Worm (Caenorhabditis elegans) whole organism, L4 larva: ENCODE data around the gene Y47D3A.34.
A peak's percentile ranks its signal among the peaks of the same experiment; 100 is the strongest.
"Not testable (repeated sequence)": the region's sequence is repeated elsewhere in the genome, so short reads cannot be mapped to it uniquely, and the experiment has no call there.

Experiments used
- T20F7.1 ChIP-seq: fragments of 200-800 bp; sonication (Bioruptor generic); optimal IDR thresholded peaks from 2 replicates; lab custom pipeline; 2018; ENCODE audit warnings: mild to moderate bottlenecking, missing genetic modification characterization, missing compliant biosample characterization
- Y5F2A.4 ChIP-seq: fragments of 200-800 bp; sonication (Bioruptor generic); optimal IDR thresholded peaks from 2 replicates; lab custom pipeline; 2018; ENCODE audit warnings: mild to moderate bottlenecking, missing genetic modification characterization, missing compliant biosample characterization
- aha-1 ChIP-seq: fragments of 150-350 bp; peaks from one replicate; lab custom pipeline; 2014; ENCODE audit warnings: missing biosample characterization, missing genetic modification characterization
- attf-4 ChIP-seq: sonication (generic microtip); optimal IDR thresholded peaks from 3 replicates; lab custom pipeline; 2017; ENCODE audit warnings: missing biosample characterization, missing genetic modification characterization
- ceh-28 ChIP-seq: fragments of 150-350 bp; optimal IDR thresholded peaks from 2 replicates; lab custom pipeline; 2014; ENCODE audit warnings: missing biosample characterization, missing genetic modification reagents, missing genetic modification characterization
- ceh-32 ChIP-seq: sonication (generic microtip); optimal IDR thresholded peaks from 2 replicates; lab custom pipeline; 2016; ENCODE audit warnings: mild to moderate bottlenecking, missing genetic modification characterization, missing compliant biosample characterization; ENCODE audit not compliant: poor library complexity
- ceh-62 ChIP-seq: sonication (generic microtip); optimal IDR thresholded peaks from 2 replicates; lab custom pipeline; 2017; ENCODE audit warnings: missing biosample characterization, missing genetic modification characterization
- ces-1 ChIP-seq: fragments of 150-350 bp; sonication (generic microtip); optimal IDR thresholded peaks from 4 replicates; lab custom pipeline; 2014; ENCODE audit warnings: missing biosample characterization, missing genetic modification reagents, missing genetic modification characterization
- egl-27 ChIP-seq: sonication (generic microtip); optimal IDR thresholded peaks from 3 replicates; lab custom pipeline; 2017; ENCODE audit warnings: missing biosample characterization, missing genetic modification reagents, missing genetic modification characterization
- hlh-30 ChIP-seq: sonication (generic microtip); optimal IDR thresholded peaks from 2 replicates; lab custom pipeline; 2017; ENCODE audit warnings: antibody characterized with exemption, mild to moderate bottlenecking, missing genetic modification characterization, missing compliant biosample characterization; ENCODE audit not compliant: insufficient read depth
- lim-7 ChIP-seq: fragments of 200-800 bp; sonication (Bioruptor generic); IDR thresholded peaks from 2 replicates; pipeline ENCODE4 v1.3.6; 2022; ENCODE audit warnings: missing genetic modification characterization, missing compliant biosample characterization
- lin-38 ChIP-seq: fragments of 200-800 bp; sonication (Bioruptor generic); IDR thresholded peaks from 2 replicates; pipeline ENCODE4 v1.3.6; 2022; ENCODE audit warnings: missing genetic modification reagents, missing genetic modification characterization, missing compliant biosample characterization
- lin-39 ChIP-seq: fragments of 150-350 bp; optimal IDR thresholded peaks from 2 replicates; lab custom pipeline; 2014; ENCODE audit warnings: missing biosample characterization, missing genetic modification reagents, missing genetic modification characterization
- madf-9 ChIP-seq: fragments of 200-800 bp; sonication (Bioruptor generic); conservative IDR thresholded peaks from 2 replicates; pipeline ENCODE4 v1.3.6; 2022; ENCODE audit warnings: missing genetic modification reagents, missing genetic modification characterization, missing compliant biosample characterization
- mep-1 ChIP-seq: fragments of 150-350 bp; sonication (generic microtip); optimal IDR thresholded peaks from 3 replicates; lab custom pipeline; 2014; ENCODE audit warnings: missing biosample characterization, missing genetic modification characterization
- mxl-3 ChIP-seq: fragments of 200-800 bp; sonication (Bioruptor generic); optimal IDR thresholded peaks from 2 replicates; lab custom pipeline; 2018; ENCODE audit warnings: mild to moderate bottlenecking, missing genetic modification characterization, missing compliant biosample characterization
- nhr-10 ChIP-seq: fragments of 150-350 bp; optimal IDR thresholded peaks from 2 replicates; lab custom pipeline; 2014; ENCODE audit warnings: missing biosample characterization, missing genetic modification characterization
- nhr-111 ChIP-seq: fragments of 200-800 bp; sonication (Bioruptor generic); optimal IDR thresholded peaks from 2 replicates; lab custom pipeline; 2018; ENCODE audit warnings: mild to moderate bottlenecking, missing genetic modification characterization, missing compliant biosample characterization
- nhr-25 ChIP-seq: sonication (generic microtip); optimal IDR thresholded peaks from 2 replicates; lab custom pipeline; 2017; ENCODE audit warnings: missing genetic modification characterization, mild to moderate bottlenecking, missing compliant biosample characterization, antibody characterized with exemption, moderate library complexity, borderline replicate concordance; ENCODE audit not compliant: insufficient read depth
- rbr-2 ChIP-seq: sonication (generic microtip); optimal IDR thresholded peaks from 2 replicates; lab custom pipeline; 2016; ENCODE audit warnings: missing genotype, missing genetic modification characterization, missing compliant biosample characterization
- saeg-2 ChIP-seq: fragments of 200-800 bp; sonication (Bioruptor generic); IDR thresholded peaks from 2 replicates; pipeline ENCODE4 v1.3.6; 2022; ENCODE audit warnings: missing genetic modification reagents, missing genetic modification characterization, missing compliant biosample characterization
- skn-1 ChIP-seq: fragments of 150-350 bp; optimal IDR thresholded peaks from 2 replicates; lab custom pipeline; 2014; ENCODE audit warnings: missing biosample characterization, missing genetic modification characterization
- spr-3 ChIP-seq: fragments of 200-800 bp; sonication (Bioruptor generic); optimal IDR thresholded peaks from 2 replicates; lab custom pipeline; 2018; ENCODE audit warnings: mild to moderate bottlenecking, missing genetic modification characterization, missing compliant biosample characterization
- tag-97 ChIP-seq: fragments of 200-800 bp; sonication (Bioruptor generic); IDR thresholded peaks from 2 replicates; pipeline ENCODE4 v1.3.6; 2022; ENCODE audit warnings: missing genetic modification characterization, missing compliant biosample characterization
- unc-62 ChIP-seq, 3 experiments: fragments of 150-350 bp in 1 of 3; sonication (generic microtip); optimal IDR thresholded peaks in 2 of 3; peaks in 1 of 3; 1 replicate in 1 of 3; 2 replicates in 2 of 3; lab custom pipeline; 2014 to 2017; ENCODE audit warnings: missing biosample characterization in 3 of 3, missing genetic modification characterization in 3 of 3, missing genetic modification reagents in 3 of 3, missing genotype in 1 of 3
- vab-7 ChIP-seq: fragments of 200-800 bp; sonication (Bioruptor generic); IDR thresholded peaks from 2 replicates; pipeline ENCODE4 v1.3.6; 2022; ENCODE audit warnings: missing genetic modification reagents, missing genetic modification characterization, missing compliant biosample characterization

Gene Y47D3A.34

DNA sequence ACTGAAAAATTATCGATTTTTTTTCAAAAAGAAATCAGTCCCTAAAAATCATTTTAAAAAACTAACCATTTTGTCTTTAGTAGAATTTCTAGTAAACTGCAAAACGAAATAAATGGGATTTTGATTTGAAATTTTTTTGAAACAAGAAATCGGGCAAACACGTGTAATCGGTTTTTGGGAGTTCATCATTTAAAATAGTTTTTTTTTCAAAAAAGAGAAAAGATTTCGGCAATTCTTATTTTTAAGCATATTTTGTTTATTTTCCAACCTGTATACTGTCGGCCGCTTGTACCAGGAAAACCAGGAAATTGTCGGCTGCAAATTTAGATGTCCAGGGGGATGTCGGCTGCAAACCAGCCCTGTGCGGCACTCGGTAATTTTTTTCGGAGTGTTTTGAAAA, 2.7 kb downstream of the Y47D3A.34 start, which contains the start of gene elo-8:
Gene elo-8, minus strand, starts transcription at position 101 of the 400 bp plus-strand sequence.
- TF ChIP-seq lin-39, result no peak
- no peak for TF ChIP-seq egl-27 (tag; lab: Kevin White, UChicago)
- no peak for TF ChIP-seq lin-38
- TF ChIP-seq rbr-2 (tag; lab: Kevin White, UChicago), result no peak
- no peak for TF ChIP-seq skn-1 (tag; lab: Kevin White, UChicago)
- TF ChIP-seq lim-7 (GFP tag; lab: Robert Waterston, UW), result no peak
- TF ChIP-seq unc-62 (GFP tag; optimal IDR thresholded peaks at IDR 0.05 in 1 of 2; lab: Kevin White, UChicago), result peak in 1 of 2 experiments; percentile 2
- no peak for TF ChIP-seq unc-62 (tag; optimal IDR thresholded peaks at IDR 0.05; lab: Kevin White, UChicago)

DNA sequence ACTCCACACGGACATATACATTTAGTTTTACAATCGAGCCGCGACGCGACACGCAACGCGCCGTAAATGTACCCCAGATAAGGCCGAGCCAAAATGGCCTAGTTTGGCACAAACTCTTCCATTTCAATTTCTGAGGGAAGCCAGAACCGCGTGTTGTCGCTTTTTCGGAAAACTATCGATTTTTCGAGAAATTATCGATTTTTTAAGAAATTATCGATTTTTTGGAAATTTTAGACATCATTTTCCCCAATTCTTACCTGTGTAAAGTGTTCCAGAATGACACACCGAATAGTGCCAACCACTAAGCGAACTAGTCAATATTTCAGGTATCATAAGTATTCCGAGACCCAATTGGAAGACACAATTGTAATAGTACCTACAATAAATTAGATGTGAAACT, 3.3 kb downstream of the Y47D3A.34 start:
- TF ChIP-seq saeg-2 (GFP tag; lab: Robert Waterston, UW) (no peak), ces-1 (GFP tag; lab: Kevin White, UChicago) (no peak), ceh-28 (peak; percentile 69), ceh-62 (tag; lab: Kevin White, UChicago) (no peak)

DNA sequence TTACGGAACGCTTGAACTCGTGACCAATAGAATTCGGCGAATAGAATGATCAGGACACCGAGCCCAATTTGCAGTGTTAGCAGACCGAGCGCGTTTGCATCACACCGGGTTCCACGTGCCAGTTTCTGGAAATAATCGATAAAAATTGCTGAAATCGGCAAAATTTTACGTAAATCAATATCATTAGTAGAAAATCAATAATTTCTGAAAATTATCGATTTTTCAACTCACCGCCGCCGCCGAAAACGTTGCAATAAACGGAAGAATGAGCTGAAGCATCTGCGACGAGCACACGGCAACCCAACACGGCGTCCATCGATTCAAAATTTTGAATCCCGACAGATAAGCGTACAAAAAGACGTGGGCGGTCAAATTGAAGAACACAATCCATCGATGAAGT, 4.1 kb downstream of the Y47D3A.34 start:
- TF ChIP-seq tag-97 (GFP tag; lab: Robert Waterston, UW) (no peak), aha-1 (peak; percentile 45), ceh-28 (peak; percentile 78), ces-1 (GFP tag; lab: Kevin White, UChicago) (no peak)

DNA sequence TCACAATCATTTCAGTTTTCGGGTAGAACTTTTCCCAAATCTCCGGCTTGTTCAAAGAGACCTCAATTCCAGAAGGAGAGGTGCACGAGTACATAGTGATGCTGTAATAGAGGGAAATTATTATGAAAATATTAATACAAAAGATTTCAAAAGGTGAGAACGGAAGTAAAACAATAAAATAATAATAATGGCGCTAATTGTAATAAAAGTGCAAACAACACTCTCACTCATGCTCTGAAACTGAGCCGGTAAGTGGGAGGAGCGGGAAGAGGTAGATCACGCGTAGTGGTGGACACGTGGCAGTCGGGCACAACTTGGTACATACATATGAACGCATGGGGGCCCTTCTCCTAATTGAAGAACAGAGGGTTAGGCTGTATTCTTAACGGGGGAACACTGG, 7.6 kb downstream of the Y47D3A.34 start, which contains the start of gene tbx-37:
Gene tbx-37, minus strand, starts transcription at position 101 of the 400 bp plus-strand sequence.
- TF ChIP-seq nhr-25 (tag; lab: Kevin White, UChicago) (no peak), rbr-2 (tag; lab: Kevin White, UChicago) (no peak), nhr-10 (tag; lab: Kevin White, UChicago) (no peak), spr-3 (GFP tag; lab: Kevin White, UChicago) (no peak)

DNA sequence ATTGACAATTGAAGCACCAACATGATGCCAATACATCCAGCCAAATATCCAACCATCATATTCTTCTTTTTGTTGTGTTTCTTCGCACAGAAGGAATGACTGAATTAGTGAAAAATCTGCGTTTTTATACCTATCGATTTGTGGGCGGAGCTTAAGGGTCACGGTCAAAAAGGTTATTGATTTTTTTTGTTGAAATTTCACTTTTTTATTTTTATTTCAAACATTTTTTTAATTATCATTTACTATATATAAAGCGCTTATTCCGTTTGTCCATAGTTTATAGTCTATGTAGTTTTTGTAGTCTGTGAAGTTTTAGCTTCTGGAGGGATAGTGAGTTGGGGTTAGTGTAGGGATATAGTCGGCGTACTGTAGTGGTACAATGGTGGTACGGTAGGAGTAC, 10.7 kb downstream of the Y47D3A.34 start, which contains the start of gene Y47D3A.13:
Gene Y47D3A.13, minus strand, starts transcription at position 101 of the 400 bp plus-strand sequence.
- not testable (repeated sequence) for TF ChIP-seq lim-7 (GFP tag; lab: Robert Waterston, UW); ceh-62 (tag; lab: Kevin White, UChicago); egl-27 (tag; lab: Kevin White, UChicago)

DNA sequence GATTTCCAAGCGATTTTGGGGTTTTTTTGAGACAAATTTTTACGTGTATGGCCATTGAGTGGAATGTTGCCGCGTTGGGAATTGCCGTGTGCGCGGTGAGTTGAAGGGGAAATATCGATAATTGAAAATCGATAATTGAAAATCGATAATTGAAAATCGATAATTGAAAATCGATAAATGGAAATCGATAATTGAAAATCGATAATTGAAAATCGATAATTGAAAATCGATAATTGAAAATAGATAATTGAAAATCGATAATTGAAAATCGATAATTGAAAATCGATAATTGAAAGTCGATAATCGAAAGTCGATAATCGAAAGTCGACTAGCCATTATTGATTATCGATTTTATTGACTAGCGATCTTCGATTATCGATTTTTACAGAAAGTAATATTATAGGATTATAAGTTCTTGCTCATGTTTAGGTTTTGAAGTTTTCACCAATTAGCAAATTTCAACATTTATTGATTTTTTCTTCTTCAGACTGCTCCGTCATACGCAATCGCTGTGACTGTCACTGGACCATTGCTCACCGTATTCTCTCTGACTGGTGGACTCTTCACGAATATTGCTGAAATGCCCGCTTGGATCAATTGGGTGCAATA, 13.0 kb downstream of the Y47D3A.34 start:
- TF ChIP-seq T20F7.1 (GFP tag; lab: Kevin White, UChicago), result no peak
- TF ChIP-seq ceh-28, result peak; percentile 99

DNA sequence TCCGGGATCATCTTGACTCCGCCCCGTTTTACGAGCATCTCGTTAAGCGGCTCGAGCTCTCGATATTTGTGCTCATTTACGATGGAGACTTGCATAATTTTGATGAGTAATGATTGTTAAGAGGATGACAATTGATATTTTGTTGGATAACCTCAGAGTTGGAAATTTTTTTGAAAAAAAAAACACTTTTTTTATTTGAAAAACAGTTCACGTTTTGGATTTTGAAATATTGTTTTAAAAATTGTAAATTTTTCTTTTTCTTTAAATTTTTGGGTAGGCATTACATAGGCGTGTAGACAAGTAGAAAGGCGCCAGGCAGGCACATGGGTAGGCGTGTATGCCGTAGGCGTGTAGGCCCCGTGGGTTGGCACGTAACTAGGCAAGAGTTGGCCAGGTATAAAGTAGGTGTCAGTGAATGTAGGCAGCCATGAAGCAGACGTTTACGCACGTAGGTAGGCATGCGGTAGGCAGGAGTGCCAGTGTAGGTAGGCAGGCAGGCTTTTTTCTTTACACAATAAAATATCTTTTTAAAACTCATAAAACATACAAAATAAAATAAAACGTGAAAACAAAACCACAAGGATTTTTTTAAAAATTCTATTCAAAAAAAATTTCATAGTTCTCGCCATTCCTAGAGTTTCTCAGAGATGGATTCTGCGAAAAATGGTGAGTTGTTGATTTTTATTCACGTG, 16.4 kb downstream of the Y47D3A.34 start, which contains the start of the genes tbx-34 and wht-8:
Gene tbx-34, minus strand, starts transcription at position 101 of the 692 bp plus-strand sequence.
Gene wht-8, plus strand, starts transcription at position 642 of the 692 bp plus-strand sequence.
- TF ChIP-seq attf-4 (tag; lab: Kevin White, UChicago) (no peak), mep-1 (no peak), hlh-30 (tag; lab: Kevin White, UChicago) (no peak), madf-9 (GFP tag; lab: Robert Waterston, UW) (no peak), Y5F2A.4 (GFP tag; lab: Kevin White, UChicago) (no peak), vab-7 (no peak), mxl-3 (GFP tag; lab: Kevin White, UChicago) (no peak), ceh-32 (tag; lab: Kevin White, UChicago) (no peak), nhr-111 (GFP tag; lab: Kevin White, UChicago) (no peak)
- TF ChIP-seq, all 104 proteins: peak for 0
